Fruit fly (Drosophila melanogaster) whole organism, pupa: ENCODE measurements around the gene HDAC11.

Experiments
- CG13204 ChIP-seq: fragments of 200-800 bp; sonication (Bioruptor generic); optimal IDR thresholded peaks from 2 replicates; lab custom pipeline; 2018; ENCODE audit warnings: missing biosample characterization, mild to moderate bottlenecking, missing genetic modification characterization, moderate library complexity
- CG15710 ChIP-seq: fragments of 200-800 bp; sonication (Bioruptor generic); optimal IDR thresholded peaks from 2 replicates; lab custom pipeline; 2018; ENCODE audit warnings: missing biosample characterization, mild to moderate bottlenecking, missing genetic modification characterization, moderate library complexity
- CG34367 ChIP-seq: fragments of 200-800 bp; sonication (Bioruptor generic); optimal IDR thresholded peaks from 2 replicates; lab custom pipeline; 2018; ENCODE audit warnings: missing biosample characterization, mild to moderate bottlenecking, missing genetic modification characterization
- CG9948 ChIP-seq: fragments of 200-800 bp; sonication (Bioruptor generic); optimal IDR thresholded peaks from 2 replicates; lab custom pipeline; 2018; ENCODE audit warnings: missing biosample characterization, mild to moderate bottlenecking, missing genetic modification characterization, moderate library complexity
- gl ChIP-seq: fragments of 200-800 bp; sonication (Bioruptor generic); optimal IDR thresholded peaks from 2 replicates; lab custom pipeline; 2018; ENCODE audit warnings: missing biosample characterization, mild to moderate bottlenecking, missing genetic modification characterization

The HDAC11 gene

DNA sequence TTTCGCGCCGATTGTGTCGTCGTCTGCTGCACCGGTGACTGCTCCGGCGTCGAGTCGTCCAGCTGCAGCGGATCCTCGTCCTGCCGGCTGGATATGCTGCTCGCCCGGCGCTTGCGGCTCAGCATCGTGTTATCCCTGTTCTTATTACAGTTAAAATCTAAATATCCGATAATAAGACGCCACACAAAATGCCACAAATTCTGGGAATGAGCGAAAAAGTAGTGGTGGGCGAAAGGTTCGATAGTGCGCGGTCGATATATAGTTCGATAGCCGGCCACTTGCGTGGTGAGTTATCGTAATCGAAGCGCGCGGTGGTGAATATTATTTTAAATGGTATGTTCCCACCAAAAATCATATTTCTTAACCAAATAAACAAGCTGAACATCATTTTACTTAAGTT lies 51.0 kb downstream of the HDAC11 start, which contains the start of gene polybromo:
Gene polybromo (minus strand): TSS at position 212 of the 400 bp plus-strand sequence.
- TF ChIP-seq CG34367 (tag; lab: Kevin White, UChicago), result no peak
- TF ChIP-seq CG9948 (tag; lab: Kevin White, UChicago), result no peak
- no peak for TF ChIP-seq gl (tag; lab: Kevin White, UChicago)
- no peak for TF ChIP-seq CG15710 (tag; lab: Kevin White, UChicago)
- no peak for TF ChIP-seq CG13204 (GFP tag; lab: Kevin White, UChicago)
